Fruit fly (Drosophila melanogaster) whole organism, pupa: ENCODE results near the gene CG13482.

Experiments
- CG10348 ChIP-seq: fragments of 200-800 bp; sonication (Bioruptor generic); IDR thresholded peaks from 2 replicates; pipeline ENCODE4 v1.3.6; 2022; ENCODE audit warnings: missing biosample characterization, missing genetic modification characterization
- CG12605 ChIP-seq: fragments of 200-800 bp; sonication (Bioruptor generic); IDR thresholded peaks from 2 replicates; pipeline ENCODE4 v1.3.6; 2022; ENCODE audit warnings: missing biosample characterization, missing genetic modification characterization
- CG13204 ChIP-seq: fragments of 200-800 bp; sonication (Bioruptor generic); optimal IDR thresholded peaks from 2 replicates; lab custom pipeline; 2018; ENCODE audit warnings: missing biosample characterization, mild to moderate bottlenecking, missing genetic modification characterization, moderate library complexity
- CG14655 ChIP-seq: fragments of 200-800 bp; sonication (Bioruptor generic); optimal IDR thresholded peaks from 3 replicates; lab custom pipeline; 2017; ENCODE audit warnings: mild to moderate bottlenecking, missing biosample characterization, missing genetic modification reagents, missing genetic modification characterization
- CG15710 ChIP-seq: fragments of 200-800 bp; sonication (Bioruptor generic); optimal IDR thresholded peaks from 2 replicates; lab custom pipeline; 2018; ENCODE audit warnings: missing biosample characterization, mild to moderate bottlenecking, missing genetic modification characterization, moderate library complexity
- CG17806 ChIP-seq: fragments of 200-800 bp; sonication (Bioruptor generic); optimal IDR thresholded peaks from 2 replicates; lab custom pipeline; 2018; ENCODE audit warnings: missing biosample characterization, mild to moderate bottlenecking, missing genetic modification characterization, moderate library complexity
- CG32121 ChIP-seq: fragments of 200-800 bp; sonication (Bioruptor generic); IDR thresholded peaks from 2 replicates; pipeline ENCODE4 v1.3.6; 2022; ENCODE audit warnings: missing biosample characterization, missing genetic modification characterization
- CG34367 ChIP-seq: fragments of 200-800 bp; sonication (Bioruptor generic); optimal IDR thresholded peaks from 2 replicates; lab custom pipeline; 2018; ENCODE audit warnings: missing biosample characterization, mild to moderate bottlenecking, missing genetic modification characterization
- CG4496 ChIP-seq: fragments of 200-800 bp; sonication (Bioruptor generic); IDR thresholded peaks from 3 replicates; pipeline ENCODE4 v1.3.6; 2022; ENCODE audit warnings: missing biosample characterization, missing genetic modification characterization
- CG8159 ChIP-seq: fragments of 200-800 bp; sonication (Bioruptor generic); optimal IDR thresholded peaks from 3 replicates; lab custom pipeline; 2018; ENCODE audit warnings: missing biosample characterization, mild to moderate bottlenecking, missing genetic modification characterization, moderate library complexity
- CG8301 ChIP-seq: fragments of 200-800 bp; sonication (Bioruptor generic); optimal IDR thresholded peaks from 2 replicates; lab custom pipeline; 2018; ENCODE audit warnings: missing biosample characterization, mild to moderate bottlenecking, missing genetic modification characterization
- CG9948 ChIP-seq: fragments of 200-800 bp; sonication (Bioruptor generic); optimal IDR thresholded peaks from 2 replicates; lab custom pipeline; 2018; ENCODE audit warnings: missing biosample characterization, mild to moderate bottlenecking, missing genetic modification characterization, moderate library complexity
- D1 ChIP-seq: fragments of 200-800 bp; sonication (Bioruptor generic); optimal IDR thresholded peaks from 2 replicates; lab custom pipeline; 2018; ENCODE audit warnings: missing biosample characterization, mild to moderate bottlenecking, missing genetic modification characterization, moderate library complexity
- EcR ChIP-seq: fragments of 200-800 bp; sonication (Bioruptor generic); optimal IDR thresholded peaks from 3 replicates; lab custom pipeline; 2019; ENCODE audit warnings: missing biosample characterization, missing genetic modification characterization, mild to moderate bottlenecking, moderate library complexity, missing genetic modification reagents
- Ets98B ChIP-seq: fragments of 200-800 bp; sonication (Bioruptor generic); IDR thresholded peaks from 2 replicates; pipeline ENCODE4 v1.3.6; 2022; ENCODE audit warnings: missing biosample characterization, missing genetic modification characterization
- Pif1A ChIP-seq: fragments of 200-800 bp; sonication (Bioruptor generic); optimal IDR thresholded peaks from 3 replicates; lab custom pipeline; 2016; ENCODE audit warnings: missing biosample characterization, missing genetic modification characterization
- Pif1B ChIP-seq: fragments of 200-800 bp; sonication (Bioruptor generic); optimal IDR thresholded peaks from 3 replicates; lab custom pipeline; 2016; ENCODE audit warnings: missing biosample characterization, missing genetic modification characterization
- Snoo ChIP-seq: fragments of 200-800 bp; sonication (Bioruptor generic); optimal IDR thresholded peaks from 3 replicates; lab custom pipeline; 2017; ENCODE audit warnings: missing biosample characterization, mild to moderate bottlenecking, missing genetic modification characterization, inconsistent platforms
- fd96Ca ChIP-seq: fragments of 200-800 bp; sonication (Bioruptor generic); IDR thresholded peaks from 3 replicates; pipeline ENCODE4 v1.3.6; 2022; ENCODE audit warnings: missing biosample characterization, missing genetic modification characterization
- gl ChIP-seq: fragments of 200-800 bp; sonication (Bioruptor generic); optimal IDR thresholded peaks from 2 replicates; lab custom pipeline; 2018; ENCODE audit warnings: missing biosample characterization, mild to moderate bottlenecking, missing genetic modification characterization
- rn ChIP-seq: fragments of 200-800 bp; sonication (Bioruptor generic); IDR thresholded peaks from 2 replicates; pipeline ENCODE4 v1.3.6; 2022; ENCODE audit warnings: missing biosample characterization, missing genetic modification characterization

The CG13482 gene

dm6 chr3L:14298044-14298443, 31.1 kb upstream of the CG13482 start:
- TF ChIP-seq CG8301 (no peak), Ets98B (GFP tag; lab: Robert Waterston, UW) (no peak), CG34367 (tag; lab: Kevin White, UChicago) (no peak), gl (tag; lab: Kevin White, UChicago) (no peak), CG12605 (GFP tag; lab: Robert Waterston, UW) (no peak), CG8159 (tag; lab: Kevin White, UChicago) (no peak), CG14655 (GFP tag; lab: Kevin White, UChicago) (no peak)
- TF ChIP-seq, all 21 proteins: peak for 0

dm6 chr3L:14300696-14301319, 28.3 kb upstream of the CG13482 start:
- TF ChIP-seq CG9948 (tag; lab: Kevin White, UChicago) (peak; percentile 48), CG12605 (GFP tag; lab: Robert Waterston, UW) (no peak), CG34367 (tag; lab: Kevin White, UChicago) (peak; percentile 20), D1 (tag; lab: Kevin White, UChicago) (peak; percentile 22), CG32121 (GFP tag; lab: Robert Waterston, UW) (no peak), EcR (no peak), CG8159 (tag; lab: Kevin White, UChicago) (peak; percentile 55), CG15710 (tag; lab: Kevin White, UChicago) (peak; percentile 16), rn (GFP tag; lab: Robert Waterston, UW) (no peak), CG10348 (GFP tag; lab: Robert Waterston, UW) (no peak), gl (tag; lab: Kevin White, UChicago) (no peak), CG13204 (GFP tag; lab: Kevin White, UChicago) (no peak), CG17806 (tag; lab: Kevin White, UChicago) (peak; percentile 46), CG8301 (no peak)

- TF ChIP-seq rn (GFP tag; lab: Robert Waterston, UW) (no peak), CG14655 (GFP tag; lab: Kevin White, UChicago) (no peak), fd96Ca (GFP tag; lab: Robert Waterston, UW) (no peak), CG8301 (no peak), Pif1A (GFP tag; lab: Kevin White, UChicago) (no peak), CG15710 (tag; lab: Kevin White, UChicago) (peak; percentile 32), CG12605 (GFP tag; lab: Robert Waterston, UW) (no peak), Pif1B (GFP tag; lab: Kevin White, UChicago) (no peak), CG4496 (no peak), gl (tag; lab: Kevin White, UChicago) (no peak), CG8159 (tag; lab: Kevin White, UChicago) (peak; percentile 54), CG34367 (tag; lab: Kevin White, UChicago) (no peak), CG17806 (tag; lab: Kevin White, UChicago) (peak; percentile 24), CG13204 (GFP tag; lab: Kevin White, UChicago) (no peak), CG9948 (tag; lab: Kevin White, UChicago) (peak; percentile 35), CG10348 (GFP tag; lab: Robert Waterston, UW) (no peak), Snoo (tag; lab: Kevin White, UChicago) (no peak), Ets98B (GFP tag; lab: Robert Waterston, UW) (no peak), D1 (tag; lab: Kevin White, UChicago) (no peak), CG32121 (GFP tag; lab: Robert Waterston, UW) (no peak)
Observed at dm6 chr3L:14301609-14302008, 27.5 kb upstream of the CG13482 start.

- TF ChIP-seq CG13204 (GFP tag; lab: Kevin White, UChicago): no peak
- peak; percentile 6 for TF ChIP-seq CG14655 (GFP tag; lab: Kevin White, UChicago)
- peak; percentile 48 for TF ChIP-seq CG9948 (tag; lab: Kevin White, UChicago)
- TF ChIP-seq CG15710 (tag; lab: Kevin White, UChicago): peak; percentile 17
- no peak for TF ChIP-seq Snoo (tag; lab: Kevin White, UChicago)
- TF ChIP-seq CG17806 (tag; lab: Kevin White, UChicago): peak; percentile 25
- TF ChIP-seq, all 21 proteins: peak for 4
Observed at dm6 chr3L:14303225-14303624, 25.9 kb upstream of the CG13482 start.

dm6 chr3L:14303848-14304247, 25.3 kb upstream of the CG13482 start:
- TF ChIP-seq CG12605 (GFP tag; lab: Robert Waterston, UW): peak; percentile 86
- peak; percentile 70 for TF ChIP-seq CG32121 (GFP tag; lab: Robert Waterston, UW)
- peak; percentile 77 for TF ChIP-seq CG13204 (GFP tag; lab: Kevin White, UChicago)
- TF ChIP-seq CG4496: peak; percentile 89
- TF ChIP-seq EcR: peak; percentile 70
- TF ChIP-seq Pif1B (GFP tag; lab: Kevin White, UChicago): peak; percentile 85
- peak; percentile 84; the same call in 2 of the 3 replicates for TF ChIP-seq fd96Ca (GFP tag; lab: Robert Waterston, UW)
- no peak for TF ChIP-seq CG10348 (GFP tag; lab: Robert Waterston, UW)
- TF ChIP-seq CG8301: peak; percentile 78
- peak; percentile 93 for TF ChIP-seq CG17806 (tag; lab: Kevin White, UChicago)
- peak; percentile 53 for TF ChIP-seq D1 (tag; lab: Kevin White, UChicago)
- peak; percentile 78 for TF ChIP-seq Ets98B (GFP tag; lab: Robert Waterston, UW)
- TF ChIP-seq CG14655 (GFP tag; lab: Kevin White, UChicago): peak; percentile 83
- peak; percentile 90 for TF ChIP-seq CG9948 (tag; lab: Kevin White, UChicago)
- TF ChIP-seq CG8159 (tag; lab: Kevin White, UChicago): peak; percentile 90
- TF ChIP-seq gl (tag; lab: Kevin White, UChicago): peak; percentile 92
- TF ChIP-seq CG15710 (tag; lab: Kevin White, UChicago): peak; percentile 91
- peak; percentile 91 for TF ChIP-seq Pif1A (GFP tag; lab: Kevin White, UChicago)
- peak; percentile 58 for TF ChIP-seq rn (GFP tag; lab: Robert Waterston, UW)
- peak; percentile 89 for TF ChIP-seq Snoo (tag; lab: Kevin White, UChicago)
- TF ChIP-seq CG34367 (tag; lab: Kevin White, UChicago): peak; percentile 93
